Fruit fly (Drosophila melanogaster) whole organism, embryonic: ENCODE data around the gene Bet3.

Experiments used
- Abd-B ChIP-seq: fragments of 200-800 bp; sonication (Bioruptor generic); optimal IDR thresholded peaks from 2 replicates; lab custom pipeline; 2018; ENCODE audit warnings: missing biosample characterization, mild to moderate bottlenecking, missing genetic modification characterization, moderate library complexity
- Atf6 ChIP-seq: fragments of 200-800 bp; sonication (Bioruptor generic); IDR thresholded peaks from 2 replicates; pipeline ENCODE4 v1.3.6; 2022; ENCODE audit warnings: missing biosample characterization, missing genetic modification characterization
- BEAF-32 ChIP-seq: fragments of 200-800 bp; sonication (Bioruptor generic); optimal IDR thresholded peaks from 3 replicates; lab custom pipeline; 2017; ENCODE audit warnings: missing biosample characterization, missing genetic modification characterization, mild to moderate bottlenecking, moderate library complexity, missing genetic modification reagents
- CG10959 ChIP-seq: fragments of 200-800 bp; sonication (Bioruptor generic); IDR thresholded peaks from 2 replicates; pipeline ENCODE4 v1.3.6; 2022; ENCODE audit warnings: missing biosample characterization, missing genetic modification characterization
- CG11085 ChIP-seq: fragments of 200-800 bp; sonication (Bioruptor generic); IDR thresholded peaks from 2 replicates; pipeline ENCODE4 v1.3.6; 2022; ENCODE audit warnings: missing biosample characterization, missing genetic modification characterization
- CG13424 ChIP-seq: fragments of 200-800 bp; sonication (Bioruptor generic); optimal IDR thresholded peaks from 2 replicates; lab custom pipeline; 2019; ENCODE audit warnings: missing biosample characterization, mild to moderate bottlenecking, missing genetic modification characterization, moderate library complexity
- CG13775 ChIP-seq: fragments of 200-800 bp; sonication (Bioruptor generic); optimal IDR thresholded peaks from 3 replicates; lab custom pipeline; 2017; ENCODE audit warnings: missing biosample characterization, mild to moderate bottlenecking, missing genetic modification characterization
- CG1603 ChIP-seq: fragments of 200-800 bp; sonication (Bioruptor generic); optimal IDR thresholded peaks from 2 replicates; lab custom pipeline; 2019; ENCODE audit warnings: missing biosample characterization, mild to moderate bottlenecking, missing genetic modification characterization, moderate library complexity
- CG17802 ChIP-seq: fragments of 200-800 bp; sonication (Bioruptor generic); optimal IDR thresholded peaks from 2 replicates; lab custom pipeline; 2018; ENCODE audit warnings: missing biosample characterization, mild to moderate bottlenecking, missing genetic modification characterization, moderate library complexity
- CG17829 ChIP-seq: fragments of 200-800 bp; optimal IDR thresholded peaks from 2 replicates; lab custom pipeline; 2019; ENCODE audit warnings: missing biosample characterization, mild to moderate bottlenecking, missing genetic modification characterization, moderate library complexity
- CG2199 ChIP-seq: fragments of 200-800 bp; sonication (Bioruptor generic); IDR thresholded peaks from 3 replicates; pipeline ENCODE4 v1.3.6; 2022; ENCODE audit warnings: missing biosample characterization, missing genetic modification characterization
- CG2202 ChIP-seq: fragments of 200-800 bp; sonication (Bioruptor generic); optimal IDR thresholded peaks from 2 replicates; lab custom pipeline; 2018; ENCODE audit warnings: missing biosample characterization, mild to moderate bottlenecking, missing genetic modification characterization
- CG31365 ChIP-seq: fragments of 200-800 bp; sonication (Bioruptor generic); optimal IDR thresholded peaks from 2 replicates; lab custom pipeline; 2018; ENCODE audit warnings: missing biosample characterization, mild to moderate bottlenecking, missing genetic modification characterization
- CG32767 ChIP-seq: fragments of 200-800 bp; sonication (Bioruptor generic); IDR thresholded peaks from 2 replicates; pipeline ENCODE4 v1.3.6; 2022; ENCODE audit warnings: missing biosample characterization, missing genetic modification characterization
- CG4282 ChIP-seq: fragments of 200-800 bp; sonication (Bioruptor generic); optimal IDR thresholded peaks from 2 replicates; lab custom pipeline; 2016; ENCODE audit warnings: missing biosample characterization, missing genetic modification characterization
- CG4730 ChIP-seq: fragments of 200-800 bp; sonication (Bioruptor generic); IDR thresholded peaks from 2 replicates; pipeline ENCODE4 v1.3.6; 2022; ENCODE audit warnings: missing biosample characterization, missing genetic modification characterization
- CG5180 ChIP-seq: fragments of 200-800 bp; sonication (Bioruptor generic); optimal IDR thresholded peaks from 3 replicates; lab custom pipeline; 2017; ENCODE audit warnings: missing biosample characterization, missing genetic modification characterization, mild to moderate bottlenecking, moderate library complexity, missing genetic modification reagents
- CG6813 ChIP-seq: fragments of 200-800 bp; sonication (Bioruptor generic); optimal IDR thresholded peaks from 2 replicates; lab custom pipeline; 2017; ENCODE audit warnings: missing biosample characterization, missing genetic modification characterization, mild to moderate bottlenecking, moderate library complexity, missing genetic modification reagents
- CG6854 ChIP-seq: fragments of 200-800 bp; sonication (Bioruptor generic); optimal IDR thresholded peaks from 3 replicates; lab custom pipeline; 2017; ENCODE audit warnings: missing biosample characterization, mild to moderate bottlenecking, missing genetic modification characterization
- CG7271 ChIP-seq: fragments of 200-800 bp; sonication (Bioruptor generic); optimal IDR thresholded peaks from 2 replicates; lab custom pipeline; 2018; ENCODE audit warnings: missing biosample characterization, mild to moderate bottlenecking, missing genetic modification characterization, moderate library complexity
- CG7357 ChIP-seq: fragments of 200-800 bp; sonication (Bioruptor generic); IDR thresholded peaks from 3 replicates; pipeline ENCODE4 v1.3.6; 2022; ENCODE audit warnings: missing biosample characterization, missing genetic modification characterization
- CG9932 ChIP-seq: fragments of 200-800 bp; sonication (Bioruptor generic); IDR thresholded peaks from 2 replicates; pipeline ENCODE4 v1.3.6; 2022; ENCODE audit warnings: missing biosample characterization, missing genetic modification characterization
- CTCF ChIP-seq: fragments of 200-800 bp; sonication (Bioruptor generic); optimal IDR thresholded peaks from 2 replicates; lab custom pipeline; 2017; ENCODE audit warnings: missing biosample characterization, mild to moderate bottlenecking, missing genetic modification characterization, moderate library complexity
- Dfd ChIP-seq, 2 experiments: fragments of >200 bp; optimal IDR thresholded peaks; 2 replicates each; lab custom pipeline; 2017; ENCODE audit warnings: missing biosample characterization in 2 of 2, missing genetic modification characterization in 2 of 2
- HLH3B ChIP-seq: fragments of 200-800 bp; sonication (Bioruptor generic); IDR thresholded peaks from 2 replicates; pipeline ENCODE4 v1.3.6; 2022; ENCODE audit warnings: missing biosample characterization, missing genetic modification characterization
- NC2α ChIP-seq: fragments of 200-800 bp; sonication (Bioruptor generic); optimal IDR thresholded peaks from 2 replicates; lab custom pipeline; 2016; ENCODE audit warnings: missing biosample characterization, missing genetic modification characterization
- NC2β ChIP-seq: fragments of 200-800 bp; sonication (Bioruptor generic); optimal IDR thresholded peaks from 2 replicates; lab custom pipeline; 2016; ENCODE audit warnings: missing biosample characterization, missing genetic modification characterization
- Nf-YB ChIP-seq: fragments of 200-800 bp; sonication (Bioruptor generic); optimal IDR thresholded peaks from 3 replicates; lab custom pipeline; 2019; ENCODE audit warnings: missing biosample characterization, mild to moderate bottlenecking, missing genetic modification characterization, moderate library complexity
- Oli ChIP-seq: fragments of 200-800 bp; sonication (Bioruptor generic); optimal IDR thresholded peaks from 2 replicates; lab custom pipeline; 2018; ENCODE audit warnings: missing biosample characterization, mild to moderate bottlenecking, missing genetic modification characterization, moderate library complexity
- Sox102F ChIP-seq: fragments of 200-800 bp; sonication (Bioruptor generic); optimal IDR thresholded peaks from 2 replicates; lab custom pipeline; 2018; ENCODE audit warnings: missing biosample characterization, mild to moderate bottlenecking, missing genetic modification characterization, moderate library complexity
- ap ChIP-seq: fragments of 200-800 bp; sonication (Bioruptor generic); IDR thresholded peaks from 2 replicates; pipeline ENCODE4 v1.3.6; 2022; ENCODE audit warnings: missing biosample characterization, missing genetic modification characterization
- ara ChIP-seq: fragments of 200-800 bp; sonication (Bioruptor generic); IDR thresholded peaks from 2 replicates; pipeline ENCODE4 v1.3.6; 2022; ENCODE audit warnings: missing biosample characterization, missing genetic modification characterization
- br ChIP-seq: fragments of >200 bp; optimal IDR thresholded peaks from 2 replicates; lab custom pipeline; 2017
- croc ChIP-seq: fragments of 200-800 bp; sonication (Bioruptor generic); conservative IDR thresholded peaks from 3 replicates; pipeline ENCODE4 v1.3.6; 2022; ENCODE audit warnings: missing biosample characterization, missing genetic modification characterization
- cwo ChIP-seq: fragments of 200-800 bp; sonication (Bioruptor generic); optimal IDR thresholded peaks from 3 replicates; lab custom pipeline; 2017; ENCODE audit warnings: missing biosample characterization, missing genetic modification characterization, mild to moderate bottlenecking, moderate library complexity, missing genetic modification reagents
- dan ChIP-seq: fragments of 200-800 bp; sonication (Bioruptor generic); IDR thresholded peaks from 2 replicates; pipeline ENCODE4 v1.3.6; 2022; ENCODE audit warnings: missing biosample characterization, missing genetic modification characterization
- dmrt11E ChIP-seq: fragments of 200-800 bp; sonication (Bioruptor generic); optimal IDR thresholded peaks from 3 replicates; lab custom pipeline; 2018; ENCODE audit warnings: missing biosample characterization, mild to moderate bottlenecking, missing genetic modification characterization, moderate library complexity
- emc ChIP-seq: fragments of 200-800 bp; sonication (Bioruptor generic); optimal IDR thresholded peaks from 2 replicates; lab custom pipeline; 2016; ENCODE audit warnings: missing biosample characterization, missing genetic modification characterization
- fru ChIP-seq: fragments of >200 bp; optimal IDR thresholded peaks from 2 replicates; lab custom pipeline; 2017
- gcm ChIP-seq: fragments of 200-800 bp; sonication (Bioruptor generic); optimal IDR thresholded peaks from 2 replicates; lab custom pipeline; 2019; ENCODE audit warnings: missing biosample characterization, mild to moderate bottlenecking, missing genetic modification characterization, moderate library complexity
- kah ChIP-seq: fragments of 200-800 bp; sonication (Bioruptor generic); optimal IDR thresholded peaks from 2 replicates; lab custom pipeline; 2018; ENCODE audit warnings: missing biosample characterization, mild to moderate bottlenecking, missing genetic modification characterization
- lilli ChIP-seq: fragments of 200-800 bp; sonication (Bioruptor generic); optimal IDR thresholded peaks from 3 replicates; lab custom pipeline; 2016; ENCODE audit warnings: missing biosample characterization, missing genetic modification characterization
- pum ChIP-seq: fragments of 200-800 bp; sonication (Bioruptor generic); optimal IDR thresholded peaks from 2 replicates; lab custom pipeline; 2016; ENCODE audit warnings: missing biosample characterization, missing genetic modification characterization
- slou ChIP-seq: fragments of 200-800 bp; sonication (Bioruptor generic); optimal IDR thresholded peaks from 3 replicates; lab custom pipeline; 2016; ENCODE audit warnings: missing biosample characterization, missing genetic modification characterization
- slp2 ChIP-seq: fragments of 200-800 bp; sonication (Bioruptor generic); optimal IDR thresholded peaks from 2 replicates; lab custom pipeline; 2016; ENCODE audit warnings: missing biosample characterization, missing genetic modification characterization
- so ChIP-seq: fragments of 200-800 bp; sonication (Bioruptor generic); IDR thresholded peaks from 3 replicates; pipeline ENCODE4 v1.3.6; 2022; ENCODE audit warnings: missing biosample characterization, missing genetic modification characterization
- stwl ChIP-seq: fragments of 200-800 bp; sonication (Bioruptor generic); optimal IDR thresholded peaks from 3 replicates; lab custom pipeline; 2018; ENCODE audit warnings: missing biosample characterization, mild to moderate bottlenecking, missing genetic modification characterization, moderate library complexity
- tll ChIP-seq, 2 experiments: fragments of 200-800 bp in 1 of 2; fragments of >200 bp in 1 of 2; sonication (Bioruptor generic) in 1 of 2; optimal IDR thresholded peaks; 2 replicates each; lab custom pipeline; 2017 to 2019; ENCODE audit warnings: missing biosample characterization in 2 of 2, missing genetic modification characterization in 2 of 2, mild to moderate bottlenecking in 1 of 2, moderate library complexity in 1 of 2
- wdn ChIP-seq: fragments of 200-800 bp; sonication (Bioruptor generic); IDR thresholded peaks from 2 replicates; pipeline ENCODE4 v1.3.6; 2022; ENCODE audit warnings: missing biosample characterization, missing genetic modification characterization
- wek ChIP-seq: fragments of 200-800 bp; sonication (Bioruptor generic); optimal IDR thresholded peaks from 3 replicates; lab custom pipeline; 2018; ENCODE audit warnings: missing biosample characterization, mild to moderate bottlenecking, missing genetic modification characterization, moderate library complexity
- zf30C ChIP-seq: fragments of 200-800 bp; sonication (Bioruptor generic); optimal IDR thresholded peaks from 3 replicates; lab custom pipeline; 2018; ENCODE audit warnings: missing biosample characterization, mild to moderate bottlenecking, missing genetic modification characterization

The Bet3 gene

dm6 chr3L:9441907-9442479, at the start of gene Bet3, which contains the start of gene Nf-YA (continued):
- 0 out of 2 replicates have a peak, but pooled peaks have one; percentile 19 for TF ChIP-seq CG4730 (GFP tag; lab: Robert Waterston, UW)
- TF ChIP-seq stwl (tag; lab: Kevin White, UChicago): peak; percentile 77
- peak; percentile 41 for TF ChIP-seq slou (GFP tag; lab: Kevin White, UChicago)
- TF ChIP-seq CG2199 (GFP tag; lab: Robert Waterston, UW): no peak
- peak; percentile 52 for TF ChIP-seq CG17829 (tag; lab: Kevin White, UChicago)
- TF ChIP-seq CG7271 (tag; lab: Kevin White, UChicago): no peak
- peak; percentile 76 for TF ChIP-seq pum (GFP tag; lab: Kevin White, UChicago)
- TF ChIP-seq CG6854 (GFP tag; lab: Kevin White, UChicago): no peak
- peak; percentile 55 for TF ChIP-seq CG13424 (tag; lab: Kevin White, UChicago)
- TF ChIP-seq CG31365 (tag; lab: Kevin White, UChicago): no peak
- TF ChIP-seq fru (lab: Kevin White, UChicago): no peak
- TF ChIP-seq wek (GFP tag; lab: Kevin White, UChicago): no peak
- TF ChIP-seq slp2 (GFP tag; lab: Kevin White, UChicago): peak; percentile 27
- TF ChIP-seq br: no peak
- TF ChIP-seq zf30C (GFP tag; lab: Kevin White, UChicago): no peak
- TF ChIP-seq Sox102F (GFP tag; lab: Kevin White, UChicago): peak; percentile 4
- no peak for TF ChIP-seq kah (GFP tag; lab: Kevin White, UChicago)
- TF ChIP-seq Dfd (GFP tag; optimal IDR thresholded peaks at IDR 0.05; lab: Kevin White, UChicago): no peak
- peak; percentile 88 for TF ChIP-seq Abd-B (GFP tag; lab: Kevin White, UChicago)
- no peak for TF ChIP-seq CTCF
- TF ChIP-seq CG11085 (GFP tag; lab: Robert Waterston, UW): peak; percentile 57; the same call in 1 of the 2 replicates
- no peak for TF ChIP-seq dan (GFP tag; lab: Robert Waterston, UW)
- no peak for TF ChIP-seq gcm (GFP tag; lab: Kevin White, UChicago)
- peak; percentile 30 for TF ChIP-seq CG4282 (GFP tag; lab: Kevin White, UChicago)
- peak; percentile 86 for TF ChIP-seq CG9932 (GFP tag; lab: Robert Waterston, UW)
- no peak for TF ChIP-seq cwo (GFP tag; lab: Kevin White, UChicago)
- TF ChIP-seq CG2202: no peak
- TF ChIP-seq Nf-YB (GFP tag; lab: Kevin White, UChicago): no peak
- TF ChIP-seq HLH3B: no peak; the same call in 1 of the 2 replicates
- peak; percentile 35 for TF ChIP-seq dmrt11E (tag; lab: Kevin White, UChicago)
- TF ChIP-seq CG7357 (GFP tag; lab: Robert Waterston, UW): no peak; the same call in 2 of the 3 replicates
- TF ChIP-seq CG5180 (GFP tag; lab: Kevin White, UChicago): no peak
- TF ChIP-seq CG10959 (GFP tag; lab: Robert Waterston, UW): no peak
- no peak for TF ChIP-seq tll (GFP tag; optimal IDR thresholded peaks at IDR 0.05; lab: Kevin White, UChicago)
- TF ChIP-seq BEAF-32 (GFP tag; lab: Kevin White, UChicago): peak; percentile 90
- no peak for TF ChIP-seq so (GFP tag; lab: Robert Waterston, UW)
- TF ChIP-seq NC2β (GFP tag; lab: Kevin White, UChicago): peak; percentile 25
- TF ChIP-seq croc (GFP tag; lab: Robert Waterston, UW): no peak; the same call in 2 of the 3 replicates
- TF ChIP-seq CG6813: no peak
- TF ChIP-seq NC2α (GFP tag; lab: Kevin White, UChicago): no peak
- TF ChIP-seq Oli: no peak
- TF ChIP-seq CG13775 (GFP tag; lab: Kevin White, UChicago): peak; percentile 49
- peak; percentile 79 for TF ChIP-seq CG1603 (tag; lab: Kevin White, UChicago)
- peak; percentile 26; the same call in 1 of the 2 replicates for TF ChIP-seq wdn (GFP tag; lab: Robert Waterston, UW)
- TF ChIP-seq CG17802 (tag; lab: Kevin White, UChicago): no peak
- TF ChIP-seq ara (GFP tag; lab: Robert Waterston, UW): peak; percentile 55; the same call in 1 of the 2 replicates
- TF ChIP-seq CG32767 (GFP tag; lab: Robert Waterston, UW): no peak
- TF ChIP-seq ap: no peak
- TF ChIP-seq lilli: peak; percentile 70
- no peak for TF ChIP-seq emc (GFP tag; lab: Kevin White, UChicago)
- TF ChIP-seq Atf6: 0 out of 2 replicates have a peak, but pooled peaks have one; percentile 16
